Fruit fly (Drosophila melanogaster): ENCODE data around the gene CkIIalpha-i1.

CkIIalpha-i1 gene

dm6 chr3L:15768947-15769389 lies 47.8 kb upstream of the CkIIalpha-i1 start (continued):
- TF ChIP-seq chn (GFP tag; optimal IDR thresholded peaks at IDR 0.05) (no peak), gcm2 (GFP tag; optimal IDR thresholded peaks at IDR 0.05) (no peak), TFAM (GFP tag; optimal IDR thresholded peaks at IDR 0.05) (no peak), Xbp1 (GFP tag; optimal IDR thresholded peaks at IDR 0.05) (peak; percentile 61), peb (GFP tag; IDR thresholded peaks at IDR 0.05) (0 out of 2 replicates have a peak, but pooled peaks have one; percentile 22), CG10543 (GFP tag; optimal IDR thresholded peaks at IDR 0.05) (no peak), slbo (GFP tag; IDR thresholded peaks at IDR 0.05) (0 out of 2 replicates have a peak, but pooled peaks have one; percentile 40), Awh (GFP tag; IDR thresholded peaks at IDR 0.05) (0 out of 2 replicates have a peak, but pooled peaks have one; percentile 46), CG5180 (GFP tag; optimal IDR thresholded peaks at IDR 0.05) (peak; percentile 28), CG12155 (GFP tag; optimal IDR thresholded peaks at IDR 0.05) (peak; percentile 34), Abd-B (GFP tag; optimal IDR thresholded peaks at IDR 0.05) (peak; percentile 64), MTF-1 (GFP tag; optimal IDR thresholded peaks at IDR 0.05; ENCODE audit: borderline replicate concordance) (no peak), emc (GFP tag; optimal IDR thresholded peaks at IDR 0.05) (no peak), nerfin-1 (tag; optimal IDR thresholded peaks at IDR 0.05) (peak; percentile 21), tll (GFP tag; optimal IDR thresholded peaks at IDR 0.05) (no peak), rib (GFP tag; IDR thresholded peaks at IDR 0.05) (no peak), Nf-YA (GFP tag; IDR thresholded peaks at IDR 0.05) (no peak), B-H1 (GFP tag; IDR thresholded peaks at IDR 0.05) (no peak), CG14710 (tag; optimal IDR thresholded peaks at IDR 0.05) (peak; percentile 80), ash1 (GFP tag; optimal IDR thresholded peaks at IDR 0.05) (no peak), CG2889 (GFP tag; IDR thresholded peaks at IDR 0.05) (no peak), repo (GFP tag; optimal IDR thresholded peaks at IDR 0.05) (no peak), CG17829 (tag; optimal IDR thresholded peaks at IDR 0.05) (peak; percentile 89), gfzf (GFP tag; optimal IDR thresholded peaks at IDR 0.05) (no peak), NFAT (GFP tag; IDR thresholded peaks at IDR 0.05) (no peak), ato (GFP tag; IDR thresholded peaks at IDR 0.05; ENCODE audit: partially characterized antibody) (no peak), hkb (optimal IDR thresholded peaks at IDR 0.05) (no peak), hkb (GFP tag; IDR thresholded peaks at IDR 0.05) (peak; percentile 58; the same call in 1 of the 2 replicates), CG1792 (GFP tag; optimal IDR thresholded peaks at IDR 0.05) (no peak), lilli (GFP tag; optimal IDR thresholded peaks at IDR 0.05) (peak; percentile 32), CG4328 (GFP tag; optimal IDR thresholded peaks at IDR 0.05) (peak; percentile 4), CG11695 (GFP tag; IDR thresholded peaks at IDR 0.05) (0 out of 3 replicates have a peak, but pooled peaks have one; percentile 19), psq (GFP tag; optimal IDR thresholded peaks at IDR 0.05) (peak; percentile 22), CG1602 (GFP tag; optimal IDR thresholded peaks at IDR 0.05) (peak; percentile 51), ERR (GFP tag; optimal IDR thresholded peaks at IDR 0.05) (no peak), ab (GFP tag; optimal IDR thresholded peaks at IDR 0.05) (no peak), lmd (GFP tag; IDR thresholded peaks at IDR 0.05) (peak; percentile 58), Xrp1 (GFP tag; IDR thresholded peaks at IDR 0.05) (peak; percentile 81), CG6813 (GFP tag; optimal IDR thresholded peaks at IDR 0.05) (peak; percentile 44), CG18599 (GFP tag; optimal IDR thresholded peaks at IDR 0.05) (peak; percentile 74), CG14667 (GFP tag; IDR thresholded peaks at IDR 0.05) (peak; percentile 27; the same call in 1 of the 2 replicates), twi (tag; optimal IDR thresholded peaks at IDR 0.05) (peak; percentile 58), CG8924 (tag; optimal IDR thresholded peaks at IDR 0.05) (peak; percentile 83), Hr78 (GFP tag; optimal IDR thresholded peaks at IDR 0.05) (peak in 1 of 2 experiments; percentile 28), CG13296 (GFP tag; optimal IDR thresholded peaks at IDR 0.05) (no peak), E2f1 (GFP tag; IDR thresholded peaks at IDR 0.05) (peak; percentile 53; the same call in 1 of the 2 replicates), CG42726 (GFP tag; IDR thresholded peaks at IDR 0.05; ENCODE audit: partially characterized antibody) (no peak), CG13775 (GFP tag; optimal IDR thresholded peaks at IDR 0.05) (peak; percentile 75), CG12299 (tag; optimal IDR thresholded peaks at IDR 0.05) (no peak), corto (GFP tag; optimal IDR thresholded peaks at IDR 0.05) (no peak)
